Fruit fly (Drosophila melanogaster) whole organism, embryonic: ENCODE results near the gene Jupiter.

Source experiments
- Antp ChIP-seq: fragments of 200-800 bp; sonication (Bioruptor generic); optimal IDR thresholded peaks from 3 replicates; lab custom pipeline; 2016; ENCODE audit warnings: missing biosample characterization, missing genetic modification characterization
- CG10431 ChIP-seq: fragments of 200-800 bp; sonication (Bioruptor generic); optimal IDR thresholded peaks from 3 replicates; lab custom pipeline; 2018; ENCODE audit warnings: missing biosample characterization, mild to moderate bottlenecking, missing genetic modification characterization
- CG12219 ChIP-seq: fragments of 200-800 bp; sonication (Bioruptor generic); optimal IDR thresholded peaks from 3 replicates; lab custom pipeline; 2018; ENCODE audit warnings: missing biosample characterization, mild to moderate bottlenecking, missing genetic modification characterization
- CG12769 ChIP-seq: fragments of 200-800 bp; sonication (Bioruptor generic); optimal IDR thresholded peaks from 2 replicates; lab custom pipeline; 2019; ENCODE audit warnings: missing biosample characterization, mild to moderate bottlenecking, missing genetic modification characterization, moderate library complexity
- CG1603 ChIP-seq: fragments of 200-800 bp; sonication (Bioruptor generic); optimal IDR thresholded peaks from 2 replicates; lab custom pipeline; 2019; ENCODE audit warnings: missing biosample characterization, mild to moderate bottlenecking, missing genetic modification characterization, moderate library complexity
- CG16863 ChIP-seq: fragments of 200-800 bp; sonication (Bioruptor generic); optimal IDR thresholded peaks from 3 replicates; lab custom pipeline; 2016; ENCODE audit warnings: missing biosample characterization, missing genetic modification characterization
- CG17361 ChIP-seq: fragments of 200-800 bp; sonication (Bioruptor generic); IDR thresholded peaks from 3 replicates; pipeline ENCODE4 v1.3.6; 2022; ENCODE audit warnings: missing biosample characterization, missing genetic modification characterization
- CG1832 ChIP-seq: fragments of 200-800 bp; sonication (Bioruptor generic); optimal IDR thresholded peaks from 2 replicates; lab custom pipeline; 2017; ENCODE audit warnings: missing biosample characterization, mild to moderate bottlenecking, missing genetic modification characterization, inconsistent platforms
- CG2202 ChIP-seq: fragments of 200-800 bp; sonication (Bioruptor generic); optimal IDR thresholded peaks from 2 replicates; lab custom pipeline; 2018; ENCODE audit warnings: missing biosample characterization, mild to moderate bottlenecking, missing genetic modification characterization
- CG31224 ChIP-seq: fragments of 200-800 bp; sonication (Bioruptor generic); IDR thresholded peaks from 2 replicates; pipeline ENCODE4 v1.3.6; 2022; ENCODE audit warnings: missing biosample characterization, missing genetic modification characterization
- CG5180 ChIP-seq: fragments of 200-800 bp; sonication (Bioruptor generic); optimal IDR thresholded peaks from 3 replicates; lab custom pipeline; 2017; ENCODE audit warnings: missing biosample characterization, missing genetic modification characterization, mild to moderate bottlenecking, moderate library complexity, missing genetic modification reagents
- CG6683 ChIP-seq: fragments of 200-800 bp; sonication (Bioruptor generic); optimal IDR thresholded peaks from 2 replicates; lab custom pipeline; 2017; ENCODE audit warnings: missing biosample characterization, mild to moderate bottlenecking, missing genetic modification characterization, missing genetic modification reagents
- CG8388 ChIP-seq: fragments of 200-800 bp; sonication (Bioruptor generic); optimal IDR thresholded peaks from 2 replicates; lab custom pipeline; 2019; ENCODE audit warnings: missing biosample characterization, mild to moderate bottlenecking, missing genetic modification characterization, moderate library complexity
- CG9215 ChIP-seq: fragments of 200-800 bp; sonication (Bioruptor generic); IDR thresholded peaks from 2 replicates; pipeline ENCODE4 v1.3.6; 2022; ENCODE audit warnings: missing biosample characterization, missing genetic modification characterization
- CoRest ChIP-seq: fragments of 200-800 bp; sonication (Bioruptor generic); optimal IDR thresholded peaks from 3 replicates; lab custom pipeline; 2018; ENCODE audit warnings: missing biosample characterization, mild to moderate bottlenecking, missing genetic modification characterization, moderate library complexity
- HLH54F ChIP-seq: fragments of 200-800 bp; sonication (Bioruptor generic); optimal IDR thresholded peaks from 3 replicates; lab custom pipeline; 2016; ENCODE audit warnings: missing biosample characterization, missing genetic modification characterization
- HLHmδ ChIP-seq: fragments of 200-800 bp; sonication (Bioruptor generic); optimal IDR thresholded peaks from 2 replicates; lab custom pipeline; 2018; ENCODE audit warnings: missing biosample characterization, mild to moderate bottlenecking, missing genetic modification characterization, moderate library complexity
- Kr ChIP-seq: fragments of 200-800 bp; sonication (Bioruptor generic); optimal IDR thresholded peaks from 2 replicates; lab custom pipeline; 2017; ENCODE audit warnings: missing biosample characterization, mild to moderate bottlenecking, missing genetic modification characterization
- Mad ChIP-seq: fragments of 200-800 bp; sonication (Bioruptor generic); optimal IDR thresholded peaks from 2 replicates; lab custom pipeline; 2016; ENCODE audit warnings: missing biosample characterization, missing genetic modification characterization
- Nf-YB ChIP-seq: fragments of 200-800 bp; sonication (Bioruptor generic); optimal IDR thresholded peaks from 3 replicates; lab custom pipeline; 2019; ENCODE audit warnings: missing biosample characterization, mild to moderate bottlenecking, missing genetic modification characterization, moderate library complexity
- Trl ChIP-seq, 3 experiments: fragments of >200 bp in 2 of 3; fragments of 200-800 bp in 1 of 3; sonication (Bioruptor generic) in 1 of 3; optimal IDR thresholded peaks; 2 replicates in 1 of 3; 3 replicates in 2 of 3; lab custom pipeline; 2016 to 2017; ENCODE audit warnings: missing biosample characterization in 1 of 3, missing genetic modification characterization in 1 of 3
- ara ChIP-seq: fragments of 200-800 bp; sonication (Bioruptor generic); IDR thresholded peaks from 2 replicates; pipeline ENCODE4 v1.3.6; 2022; ENCODE audit warnings: missing biosample characterization, missing genetic modification characterization
- cg ChIP-seq: fragments of 200-800 bp; sonication (Bioruptor generic); optimal IDR thresholded peaks from 3 replicates; lab custom pipeline; 2019; ENCODE audit warnings: missing biosample characterization, mild to moderate bottlenecking, missing genetic modification characterization, moderate library complexity
- crc ChIP-seq: fragments of 200-800 bp; sonication (Bioruptor generic); optimal IDR thresholded peaks from 2 replicates; lab custom pipeline; 2016; ENCODE audit warnings: missing biosample characterization, missing genetic modification characterization
- crp ChIP-seq, 2 experiments: fragments of 200-800 bp; sonication (Bioruptor generic); optimal IDR thresholded peaks; 2 replicates in 1 of 2; 3 replicates in 1 of 2; lab custom pipeline; 2017; ENCODE audit warnings: missing biosample characterization in 2 of 2, missing genetic modification characterization in 2 of 2, mild to moderate bottlenecking in 1 of 2, moderate library complexity in 1 of 2
- cwo ChIP-seq: fragments of 200-800 bp; sonication (Bioruptor generic); optimal IDR thresholded peaks from 3 replicates; lab custom pipeline; 2017; ENCODE audit warnings: missing biosample characterization, missing genetic modification characterization, mild to moderate bottlenecking, moderate library complexity, missing genetic modification reagents
- dan ChIP-seq: fragments of 200-800 bp; sonication (Bioruptor generic); IDR thresholded peaks from 2 replicates; pipeline ENCODE4 v1.3.6; 2022; ENCODE audit warnings: missing biosample characterization, missing genetic modification characterization
- fd96Cb ChIP-seq: fragments of 200-800 bp; sonication (Bioruptor generic); optimal IDR thresholded peaks from 2 replicates; lab custom pipeline; 2018; ENCODE audit warnings: missing biosample characterization, mild to moderate bottlenecking, missing genetic modification characterization, moderate library complexity
- fu2 ChIP-seq: fragments of 200-800 bp; sonication (Bioruptor generic); optimal IDR thresholded peaks from 2 replicates; lab custom pipeline; 2016; ENCODE audit warnings: missing biosample characterization, missing genetic modification characterization
- gsb ChIP-seq: fragments of 200-800 bp; sonication (Bioruptor generic); IDR thresholded peaks from 2 replicates; pipeline ENCODE4 v1.3.6; 2022; ENCODE audit warnings: missing biosample characterization, missing genetic modification characterization
- hb ChIP-seq: fragments of 200-800 bp; sonication (Bioruptor generic); IDR thresholded peaks from 3 replicates; pipeline ENCODE4 v1.3.6; 2022; ENCODE audit warnings: missing biosample characterization, missing genetic modification characterization; ENCODE audit not compliant: partially characterized antibody
- kah ChIP-seq: fragments of 200-800 bp; sonication (Bioruptor generic); optimal IDR thresholded peaks from 2 replicates; lab custom pipeline; 2018; ENCODE audit warnings: missing biosample characterization, mild to moderate bottlenecking, missing genetic modification characterization
- lilli ChIP-seq: fragments of 200-800 bp; sonication (Bioruptor generic); optimal IDR thresholded peaks from 3 replicates; lab custom pipeline; 2016; ENCODE audit warnings: missing biosample characterization, missing genetic modification characterization
- lola ChIP-seq, 3 experiments: fragments of >200 bp in 2 of 3; fragments of 200-800 bp in 1 of 3; sonication (Bioruptor generic) in 1 of 3; optimal IDR thresholded peaks; 2 replicates each; lab custom pipeline; 2017 to 2019; ENCODE audit warnings: missing biosample characterization in 3 of 3, missing genetic modification characterization in 3 of 3, mild to moderate bottlenecking in 1 of 3, moderate library complexity in 1 of 3
- lov ChIP-seq, 2 experiments: fragments of 200-800 bp in 1 of 2; fragments of >200 bp in 1 of 2; sonication (Bioruptor generic) in 1 of 2; IDR thresholded peaks in 1 of 2; optimal IDR thresholded peaks in 1 of 2; 2 replicates in 1 of 2; 3 replicates in 1 of 2; pipeline versions ENCODE4 v1.3.6 to Lab custom; 2017 to 2022; ENCODE audit warnings: missing biosample characterization in 1 of 2, missing genetic modification characterization in 1 of 2
- nau ChIP-seq: fragments of 200-800 bp; sonication (Bioruptor generic); optimal IDR thresholded peaks from 3 replicates; lab custom pipeline; 2017; ENCODE audit warnings: missing biosample characterization, mild to moderate bottlenecking, missing genetic modification characterization, missing genetic modification reagents
- nerfin-1 ChIP-seq: fragments of 200-800 bp; sonication (Bioruptor generic); optimal IDR thresholded peaks from 3 replicates; lab custom pipeline; 2019; ENCODE audit warnings: missing biosample characterization, mild to moderate bottlenecking, missing genetic modification characterization, moderate library complexity
- org-1 ChIP-seq: fragments of 200-800 bp; sonication (Bioruptor generic); optimal IDR thresholded peaks from 2 replicates; lab custom pipeline; 2017; ENCODE audit warnings: missing biosample characterization, missing genetic modification characterization
- pan ChIP-seq, 4 experiments: fragments of >200 bp in 3 of 4; fragments of 200-800 bp in 1 of 4; sonication (Bioruptor generic) in 1 of 4; optimal IDR thresholded peaks in 3 of 4; IDR thresholded peaks in 1 of 4; 2 replicates each; pipeline versions ENCODE4 v1.3.6 to Lab custom; 2017 to 2022; ENCODE audit warnings: missing biosample characterization in 2 of 4, missing genetic modification characterization in 2 of 4, mixed read lengths in 1 of 4
- psq ChIP-seq: fragments of 200-800 bp; sonication (Bioruptor generic); optimal IDR thresholded peaks from 2 replicates; lab custom pipeline; 2017; ENCODE audit warnings: missing biosample characterization, missing genetic modification characterization
- seq ChIP-seq: fragments of 200-800 bp; sonication (Bioruptor generic); IDR thresholded peaks from 2 replicates; pipeline ENCODE4 v1.3.6; 2022; ENCODE audit warnings: missing biosample characterization, missing genetic modification characterization
- shn ChIP-seq: fragments of 200-800 bp; sonication (Bioruptor generic); optimal IDR thresholded peaks from 3 replicates; lab custom pipeline; 2016; ENCODE audit warnings: missing biosample characterization, missing genetic modification characterization
- ssp ChIP-seq: fragments of 200-800 bp; sonication (Bioruptor generic); IDR thresholded peaks from 2 replicates; pipeline ENCODE4 v1.3.6; 2022; ENCODE audit warnings: missing biosample characterization, missing genetic modification characterization
- vvl ChIP-seq: fragments of 200-800 bp; sonication (Bioruptor generic); IDR thresholded peaks from 2 replicates; pipeline ENCODE4 v1.3.6; 2022; ENCODE audit warnings: missing biosample characterization, missing genetic modification characterization
- yki ChIP-seq: fragments of >200 bp; optimal IDR thresholded peaks from 3 replicates; lab custom pipeline; 2018

Jupiter gene

dm6 chr3R:11655873-11656374 lies 36.2 kb upstream of the Jupiter start, which contains the start of gene CG42327 (continued):
- TF ChIP-seq CG12219 (GFP tag; lab: Kevin White, UChicago) (peak; percentile 90), Trl (optimal IDR thresholded peaks at IDR 0.05; lab: Kevin White, UChicago) (peak; percentile 63 to 74), Trl (GFP tag; optimal IDR thresholded peaks at IDR 0.05; lab: Kevin White, UChicago) (peak; percentile 85), seq (peak; percentile 96), CG8388 (GFP tag; lab: Kevin White, UChicago) (peak; percentile 97), ssp (GFP tag; lab: Robert Waterston, UW) (peak; percentile 87), dan (GFP tag; lab: Robert Waterston, UW) (peak; percentile 73), CG5180 (GFP tag; lab: Kevin White, UChicago) (peak; percentile 75), HLHmδ (GFP tag; lab: Kevin White, UChicago) (no peak), crc (peak; percentile 57), Kr (GFP tag; lab: Kevin White, UChicago) (peak; percentile 4), CG16863 (peak; percentile 87), CG12769 (tag; lab: Kevin White, UChicago) (peak; percentile 89), CG31224 (GFP tag; lab: Robert Waterston, UW) (peak; percentile 83), CG9215 (GFP tag; lab: Robert Waterston, UW) (peak; percentile 73), lola (GFP tag; optimal IDR thresholded peaks at IDR 0.05; lab: Kevin White, UChicago) (peak in 1 of 3 experiments; percentile 91), CG1603 (peak; percentile 84), kah (peak; percentile 79), gsb (GFP tag; lab: Robert Waterston, UW) (peak; percentile 79), Antp (GFP tag; lab: Kevin White, UChicago) (peak; percentile 82), CoRest (peak; percentile 91), CG17361 (GFP tag; lab: Robert Waterston, UW) (peak; percentile 93), crp (GFP tag; optimal IDR thresholded peaks at IDR 0.05; lab: Kevin White, UChicago) (peak in 1 of 2 experiments; percentile 59), lov (optimal IDR thresholded peaks at IDR 0.05; lab: Kevin White, UChicago) (no peak), lov (GFP tag; IDR thresholded peaks at IDR 0.05; lab: Robert Waterston, UW) (peak; percentile 96), ara (GFP tag; lab: Robert Waterston, UW) (peak; percentile 97), CG6683 (GFP tag; lab: Kevin White, UChicago) (peak; percentile 88), HLH54F (GFP tag; lab: Kevin White, UChicago) (peak; percentile 71), vvl (GFP tag; lab: Robert Waterston, UW) (peak; percentile 98), Nf-YB (peak; percentile 80), CG2202 (peak; percentile 93), CG1832 (no peak), org-1 (GFP tag; lab: Kevin White, UChicago) (peak; percentile 91), shn (GFP tag; lab: Kevin White, UChicago) (peak; percentile 79), nerfin-1 (tag; lab: Kevin White, UChicago) (peak; percentile 85), hb (GFP tag; lab: Robert Waterston, UW) (no peak), fu2 (GFP tag; lab: Kevin White, UChicago) (peak; percentile 65), lilli (GFP tag; lab: Kevin White, UChicago) (peak; percentile 88), psq (GFP tag; lab: Kevin White, UChicago) (peak; percentile 87), yki (lab: Kevin White, UChicago) (no peak), cg (GFP tag; lab: Kevin White, UChicago) (peak; percentile 52), fd96Cb (tag; lab: Kevin White, UChicago) (peak; percentile 95), CG10431 (GFP tag; lab: Kevin White, UChicago) (peak; percentile 81), cwo (GFP tag; lab: Kevin White, UChicago) (peak; percentile 89), Mad (GFP tag; lab: Kevin White, UChicago) (peak; percentile 89), nau (peak; percentile 91), pan (optimal IDR thresholded peaks at IDR 0.05; lab: Kevin White, UChicago) (no peak), pan (GFP tag; optimal IDR thresholded peaks at IDR 0.05 in 1 of 2, IDR thresholded peaks at IDR 0.05 in 1 of 2) (peak in 1 of 2 experiments; percentile 98)
